Worm (Caenorhabditis elegans) whole organism, L1 larva: ENCODE data around the gene ccdc-149.

ENCODE experiments used
- alr-1 ChIP-seq: fragments of 200-800 bp; sonication (Bioruptor generic); optimal IDR thresholded peaks from 2 replicates; lab custom pipeline; 2018; ENCODE audit warnings: borderline replicate concordance, mild to moderate bottlenecking, missing genetic modification characterization, missing compliant biosample characterization
- dsc-1 ChIP-seq: sonication (generic microtip); optimal IDR thresholded peaks from 2 replicates; lab custom pipeline; 2016; ENCODE audit warnings: mild to moderate bottlenecking, missing genetic modification characterization, missing compliant biosample characterization
- lin-15B ChIP-seq: fragments of 150-350 bp; sonication (generic microtip); optimal IDR thresholded peaks from 3 replicates; lab custom pipeline; 2014; ENCODE audit warnings: missing biosample characterization, missing genetic modification characterization
- nhr-85 ChIP-seq: sonication (generic microtip); peaks from one replicate; lab custom pipeline; 2016; ENCODE audit warnings: missing genetic modification characterization, inconsistent platforms, missing compliant biosample characterization

- no peak for TF ChIP-seq alr-1 (tag; lab: Kevin White, UChicago)
- TF ChIP-seq dsc-1 (tag; lab: Kevin White, UChicago) = no peak
- TF ChIP-seq nhr-85 (tag; lab: Kevin White, UChicago) = no peak
- no peak for TF ChIP-seq lin-15B
Observed at ce11 chrX:11555046-11555445, 43.8 kb upstream of the ccdc-149 start.
